Worm (Caenorhabditis elegans) whole organism, L4 larva: ENCODE measurements around the gene K12H6.7.
A peak's percentile ranks its signal among the peaks of the same experiment; 100 is the strongest.

ENCODE experiments used
- F10B5.3 ChIP-seq: sonication (generic microtip); optimal IDR thresholded peaks from 2 replicates; lab custom pipeline; 2016; ENCODE audit warnings: mild to moderate bottlenecking, missing genetic modification characterization, missing compliant biosample characterization
- F26F4.8 ChIP-seq: fragments of 200-800 bp; sonication (Bioruptor generic); conservative IDR thresholded peaks from 2 replicates; pipeline ENCODE4 v1.3.6; 2022; ENCODE audit warnings: missing genetic modification characterization, missing compliant biosample characterization
- F44E2.7 ChIP-seq: fragments of 200-800 bp; sonication (Bioruptor generic); IDR thresholded peaks from 2 replicates; pipeline ENCODE4 v2.1.2; 2022; ENCODE audit warnings: missing genetic modification characterization, missing compliant biosample characterization
- T20F7.1 ChIP-seq: fragments of 200-800 bp; sonication (Bioruptor generic); optimal IDR thresholded peaks from 2 replicates; lab custom pipeline; 2018; ENCODE audit warnings: mild to moderate bottlenecking, missing genetic modification characterization, missing compliant biosample characterization
- T26A8.4 ChIP-seq: fragments of 200-800 bp; sonication (Bioruptor generic); IDR thresholded peaks from 2 replicates; pipeline ENCODE4 v1.3.6; 2022; ENCODE audit warnings: missing genetic modification characterization, missing compliant biosample characterization
- Y5F2A.4 ChIP-seq: fragments of 200-800 bp; sonication (Bioruptor generic); optimal IDR thresholded peaks from 2 replicates; lab custom pipeline; 2018; ENCODE audit warnings: mild to moderate bottlenecking, missing genetic modification characterization, missing compliant biosample characterization
- ZK546.5 ChIP-seq, 2 experiments: sonication (generic microtip); optimal IDR thresholded peaks; 2 replicates each; lab custom pipeline; 2017; ENCODE audit warnings: missing biosample characterization in 2 of 2, missing genetic modification characterization in 2 of 2
- aha-1 ChIP-seq: fragments of 150-350 bp; peaks from one replicate; lab custom pipeline; 2014; ENCODE audit warnings: missing biosample characterization, missing genetic modification characterization
- arid-1 ChIP-seq: fragments of 200-800 bp; sonication (Bioruptor generic); conservative IDR thresholded peaks from 2 replicates; pipeline ENCODE4 v1.3.6; 2022; ENCODE audit warnings: missing genetic modification reagents, missing genetic modification characterization, missing compliant biosample characterization
- ceh-20 ChIP-seq: fragments of 200-800 bp; sonication (Bioruptor generic); IDR thresholded peaks from 2 replicates; pipeline ENCODE4 v1.3.6; 2022; ENCODE audit warnings: missing genetic modification reagents, missing genetic modification characterization, missing compliant biosample characterization
- ceh-62 ChIP-seq: sonication (generic microtip); optimal IDR thresholded peaks from 2 replicates; lab custom pipeline; 2017; ENCODE audit warnings: missing biosample characterization, missing genetic modification characterization
- ceh-82 ChIP-seq: sonication (generic microtip); optimal IDR thresholded peaks from 2 replicates; lab custom pipeline; 2017; ENCODE audit warnings: missing biosample characterization, missing genetic modification characterization
- daf-12 ChIP-seq: fragments of 150-350 bp; optimal IDR thresholded peaks from 2 replicates; lab custom pipeline; 2014; ENCODE audit warnings: missing biosample characterization, missing genetic modification reagents, missing genetic modification characterization
- daf-8 ChIP-seq: fragments of 200-800 bp; sonication (Bioruptor generic); IDR thresholded peaks from 2 replicates; pipeline ENCODE4 v1.3.6; 2022; ENCODE audit warnings: missing genetic modification characterization, missing compliant biosample characterization
- dmd-6 ChIP-seq: fragments of 200-800 bp; sonication (Bioruptor generic); IDR thresholded peaks from 2 replicates; pipeline ENCODE4 v1.3.6; 2022; ENCODE audit warnings: missing genetic modification reagents, missing genetic modification characterization, missing compliant biosample characterization
- dpl-1 ChIP-seq: fragments of 150-350 bp; optimal IDR thresholded peaks from 2 replicates; lab custom pipeline; 2014; ENCODE audit warnings: missing biosample characterization, missing genetic modification reagents, missing genetic modification characterization
- duxl-1 ChIP-seq: sonication (generic microtip); optimal IDR thresholded peaks from 2 replicates; lab custom pipeline; 2016; ENCODE audit warnings: mild to moderate bottlenecking, missing genetic modification characterization, moderate library complexity, missing compliant biosample characterization; ENCODE audit not compliant: poor library complexity
- egl-27 ChIP-seq: sonication (generic microtip); optimal IDR thresholded peaks from 3 replicates; lab custom pipeline; 2017; ENCODE audit warnings: missing biosample characterization, missing genetic modification reagents, missing genetic modification characterization
- egl-43 ChIP-seq: fragments of 200-800 bp; sonication (Bioruptor generic); IDR thresholded peaks from 2 replicates; pipeline ENCODE4 v1.3.6; 2022; ENCODE audit warnings: missing genetic modification reagents, missing genetic modification characterization, missing compliant biosample characterization
- fos-1 ChIP-seq: fragments of 150-350 bp; optimal IDR thresholded peaks from 2 replicates; lab custom pipeline; 2014; ENCODE audit warnings: missing biosample characterization, missing genetic modification characterization
- hif-1 ChIP-seq, 2 experiments: sonication (generic microtip); optimal IDR thresholded peaks; 2 replicates each; lab custom pipeline; 2016 to 2017; ENCODE audit warnings: missing compliant biosample characterization in 2 of 2, missing genetic modification characterization in 2 of 2, missing genetic modification reagents in 2 of 2, missing genotype in 2 of 2, mild to moderate bottlenecking in 1 of 2
- hlh-30 ChIP-seq: sonication (generic microtip); optimal IDR thresholded peaks from 2 replicates; lab custom pipeline; 2017; ENCODE audit warnings: antibody characterized with exemption, mild to moderate bottlenecking, missing genetic modification characterization, missing compliant biosample characterization; ENCODE audit not compliant: insufficient read depth
- jun-1 ChIP-seq: fragments of 150-350 bp; optimal IDR thresholded peaks from 2 replicates; lab custom pipeline; 2014; ENCODE audit warnings: missing biosample characterization, missing genetic modification reagents, missing genetic modification characterization
- lim-7 ChIP-seq: fragments of 200-800 bp; sonication (Bioruptor generic); IDR thresholded peaks from 2 replicates; pipeline ENCODE4 v1.3.6; 2022; ENCODE audit warnings: missing genetic modification characterization, missing compliant biosample characterization
- lin-1 ChIP-seq: fragments of 200-800 bp; sonication (Bioruptor generic); IDR thresholded peaks from 2 replicates; pipeline ENCODE4 v1.3.6; 2022; ENCODE audit warnings: missing genetic modification reagents, missing genetic modification characterization, missing compliant biosample characterization
- lin-29 ChIP-seq: fragments of 200-800 bp; sonication (Bioruptor generic); IDR thresholded peaks from 2 replicates; pipeline ENCODE4 v1.3.6; 2022; ENCODE audit warnings: missing genetic modification reagents, missing genetic modification characterization, missing compliant biosample characterization
- lin-38 ChIP-seq: fragments of 200-800 bp; sonication (Bioruptor generic); IDR thresholded peaks from 2 replicates; pipeline ENCODE4 v1.3.6; 2022; ENCODE audit warnings: missing genetic modification reagents, missing genetic modification characterization, missing compliant biosample characterization
- lsy-2 ChIP-seq, 2 experiments: fragments of 150-350 bp in 1 of 2; sonication (generic microtip) in 1 of 2; optimal IDR thresholded peaks; 2 replicates each; lab custom pipeline; 2014 to 2017; ENCODE audit warnings: missing biosample characterization in 2 of 2, missing genetic modification characterization in 2 of 2
- madf-5 ChIP-seq, 2 experiments: fragments of 200-800 bp; sonication (Bioruptor generic); IDR thresholded peaks; 2 replicates each; pipeline ENCODE4 v1.3.6; 2022; ENCODE audit warnings: missing compliant biosample characterization in 2 of 2, missing genetic modification characterization in 2 of 2
- madf-9 ChIP-seq: fragments of 200-800 bp; sonication (Bioruptor generic); conservative IDR thresholded peaks from 2 replicates; pipeline ENCODE4 v1.3.6; 2022; ENCODE audit warnings: missing genetic modification reagents, missing genetic modification characterization, missing compliant biosample characterization
- mdl-1 ChIP-seq, 2 experiments: fragments of 150-350 bp in 1 of 2; sonication (generic microtip) in 1 of 2; optimal IDR thresholded peaks; 2 replicates each; lab custom pipeline; 2014 to 2017; ENCODE audit warnings: missing biosample characterization in 2 of 2, missing genetic modification characterization in 2 of 2
- mxl-2 ChIP-seq: fragments of 200-800 bp; sonication (Bioruptor generic); conservative IDR thresholded peaks from 2 replicates; pipeline ENCODE4 v1.3.6; 2022; ENCODE audit warnings: missing genetic modification reagents, missing genetic modification characterization, missing compliant biosample characterization
- mxl-3 ChIP-seq: fragments of 200-800 bp; sonication (Bioruptor generic); optimal IDR thresholded peaks from 2 replicates; lab custom pipeline; 2018; ENCODE audit warnings: mild to moderate bottlenecking, missing genetic modification characterization, missing compliant biosample characterization
- nhr-237 ChIP-seq: sonication (generic microtip); optimal IDR thresholded peaks from 2 replicates; lab custom pipeline; 2017; ENCODE audit warnings: missing biosample characterization, missing genetic modification characterization
- nhr-41 ChIP-seq: fragments of 200-800 bp; sonication (Bioruptor generic); IDR thresholded peaks from 2 replicates; pipeline ENCODE4 v1.3.6; 2022; ENCODE audit warnings: missing genetic modification reagents, missing genetic modification characterization, missing compliant biosample characterization
- nhr-42 ChIP-seq: fragments of 200-800 bp; sonication (Bioruptor generic); IDR thresholded peaks from 2 replicates; pipeline ENCODE4 v1.3.6; 2022; ENCODE audit warnings: missing genetic modification characterization, missing compliant biosample characterization
- nhr-48 ChIP-seq: sonication (generic microtip); optimal IDR thresholded peaks from 2 replicates; lab custom pipeline; 2016; ENCODE audit warnings: mild to moderate bottlenecking, missing genetic modification characterization, missing compliant biosample characterization
- nhr-6 ChIP-seq: fragments of 150-350 bp; optimal IDR thresholded peaks from 2 replicates; lab custom pipeline; 2014; ENCODE audit warnings: missing biosample characterization, missing genetic modification characterization
- php-3 ChIP-seq: fragments of 200-800 bp; sonication (Bioruptor generic); IDR thresholded peaks from 2 replicates; pipeline ENCODE4 v1.3.6; 2022; ENCODE audit warnings: missing genetic modification reagents, missing genetic modification characterization, missing compliant biosample characterization
- pqm-1 ChIP-seq: sonication (generic microtip); optimal IDR thresholded peaks from 2 replicates; lab custom pipeline; 2017; ENCODE audit warnings: missing biosample characterization, missing genetic modification characterization
- sdz-12 ChIP-seq: fragments of 200-800 bp; sonication (Bioruptor generic); optimal IDR thresholded peaks from 2 replicates; lab custom pipeline; 2018; ENCODE audit warnings: mild to moderate bottlenecking, missing genetic modification characterization, missing compliant biosample characterization
- snpc-4 ChIP-seq: fragments of 150-350 bp; optimal IDR thresholded peaks from 2 replicates; lab custom pipeline; 2014; ENCODE audit warnings: missing biosample characterization, missing genetic modification characterization
- vab-7 ChIP-seq: fragments of 200-800 bp; sonication (Bioruptor generic); IDR thresholded peaks from 2 replicates; pipeline ENCODE4 v1.3.6; 2022; ENCODE audit warnings: missing genetic modification reagents, missing genetic modification characterization, missing compliant biosample characterization
- zag-1 ChIP-seq: fragments of 150-350 bp; optimal IDR thresholded peaks from 2 replicates; lab custom pipeline; 2014; ENCODE audit warnings: missing biosample characterization, missing genetic modification characterization
- zfp-2 ChIP-seq: sonication (generic microtip); optimal IDR thresholded peaks from 2 replicates; lab custom pipeline; 2016; ENCODE audit warnings: mild to moderate bottlenecking, missing genetic modification characterization, missing compliant biosample characterization

The K12H6.7 gene

ce11 chrII:2864229-2864628 lies 27.5 kb upstream of the K12H6.7 start, which contains the start of gene Y110A2AL.5:
Gene Y110A2AL.5, plus strand, starts transcription at chrII:2864529.
- TF ChIP-seq madf-9 (GFP tag; lab: Robert Waterston, UW): no peak
- TF ChIP-seq egl-43 (GFP tag; lab: Robert Waterston, UW): no peak
- no peak for TF ChIP-seq ZK546.5 (tag; optimal IDR thresholded peaks at IDR 0.05; lab: Kevin White, UChicago)
- no peak for TF ChIP-seq F10B5.3 (tag; lab: Kevin White, UChicago)
- TF ChIP-seq sdz-12 (GFP tag; lab: Kevin White, UChicago): no peak
- no peak for TF ChIP-seq arid-1 (GFP tag; lab: Robert Waterston, UW)
- no peak for TF ChIP-seq nhr-42 (GFP tag; lab: Robert Waterston, UW)
- no peak for TF ChIP-seq hlh-30 (tag; lab: Kevin White, UChicago)
- TF ChIP-seq pqm-1 (tag; lab: Kevin White, UChicago): no peak
- TF ChIP-seq lim-7 (GFP tag; lab: Robert Waterston, UW): no peak
- no peak for TF ChIP-seq jun-1 (tag; lab: Kevin White, UChicago)
- TF ChIP-seq lsy-2 (tag; optimal IDR thresholded peaks at IDR 0.05; lab: Kevin White, UChicago): no peak
- no peak for TF ChIP-seq hif-1 (tag; optimal IDR thresholded peaks at IDR 0.05; lab: Kevin White, UChicago)
- TF ChIP-seq mxl-2 (GFP tag; lab: Robert Waterston, UW): no peak
- TF ChIP-seq daf-8 (GFP tag; lab: Robert Waterston, UW): no peak
- no peak for TF ChIP-seq zfp-2 (tag; lab: Kevin White, UChicago)
- no peak for TF ChIP-seq ceh-20 (GFP tag; lab: Robert Waterston, UW)

- TF ChIP-seq aha-1 (tag; lab: Kevin White, UChicago) (peak; percentile 92), nhr-237 (tag; lab: Kevin White, UChicago) (no peak)
Observed at ce11 chrII:2862557-2863035, 25.8 kb upstream of the K12H6.7 start.

ce11 chrII:2861385-2862099 lies 24.8 kb upstream of the K12H6.7 start:
- TF ChIP-seq nhr-42 (GFP tag; lab: Robert Waterston, UW) (0 out of 2 replicates have a peak, but pooled peaks have one; percentile 50), arid-1 (GFP tag; lab: Robert Waterston, UW) (peak; percentile 66), zag-1 (tag; lab: Kevin White, UChicago) (no peak), T20F7.1 (GFP tag; lab: Kevin White, UChicago) (no peak), Y5F2A.4 (GFP tag; lab: Kevin White, UChicago) (no peak), mxl-3 (GFP tag; lab: Kevin White, UChicago) (no peak), vab-7 (GFP tag; lab: Robert Waterston, UW) (peak; percentile 72), lim-7 (GFP tag; lab: Robert Waterston, UW) (peak; percentile 71), lin-1 (GFP tag; lab: Robert Waterston, UW) (peak; percentile 38; the same call in 1 of the 2 replicates), nhr-48 (tag; lab: Kevin White, UChicago) (no peak), nhr-237 (tag; lab: Kevin White, UChicago) (no peak), nhr-6 (tag; lab: Kevin White, UChicago) (no peak), daf-12 (tag; lab: Kevin White, UChicago) (no peak), T26A8.4 (no peak), F44E2.7 (GFP tag; lab: Robert Waterston, UW) (no peak), snpc-4 (tag; lab: Kevin White, UChicago) (no peak), ceh-62 (no peak), madf-9 (GFP tag; lab: Robert Waterston, UW) (no peak), lin-29 (GFP tag; lab: Robert Waterston, UW) (no peak), madf-5 (GFP tag; IDR thresholded peaks at IDR 0.05; lab: Robert Waterston, UW) (0 out of 4 replicates have a peak, but pooled peaks of 1 of the 2 experiments have one; percentile 60), ceh-82 (tag; lab: Kevin White, UChicago) (no peak), dmd-6 (GFP tag; lab: Robert Waterston, UW) (0 out of 2 replicates have a peak, but pooled peaks have one; percentile 22), F26F4.8 (0 out of 2 replicates have a peak, but pooled peaks have one; percentile 25), egl-27 (tag; lab: Kevin White, UChicago) (no peak), mdl-1 (tag; optimal IDR thresholded peaks at IDR 0.05; lab: Kevin White, UChicago) (no peak), dpl-1 (GFP tag; lab: Kevin White, UChicago) (no peak), ZK546.5 (tag; optimal IDR thresholded peaks at IDR 0.05; lab: Kevin White, UChicago) (no peak), duxl-1 (no peak), fos-1 (tag; lab: Kevin White, UChicago) (no peak), php-3 (GFP tag; lab: Robert Waterston, UW) (0 out of 2 replicates have a peak, but pooled peaks have one; percentile 16), nhr-41 (no peak), aha-1 (tag; lab: Kevin White, UChicago) (peak; percentile 95), lin-38 (GFP tag; lab: Robert Waterston, UW) (peak; percentile 67)
